Worm (Caenorhabditis elegans) whole organism, L4 larva: Measurements from ENCODE around the gene ccr-4.

Experiments
- F10B5.3 ChIP-seq: sonication (generic microtip); optimal IDR thresholded peaks from 2 replicates; lab custom pipeline; 2016; ENCODE audit warnings: mild to moderate bottlenecking, missing genetic modification characterization, missing compliant biosample characterization
- F37D6.2 ChIP-seq: sonication (generic microtip); optimal IDR thresholded peaks from 2 replicates; lab custom pipeline; 2016; ENCODE audit warnings: mild to moderate bottlenecking, missing genetic modification characterization, missing compliant biosample characterization
- F49E8.2 ChIP-seq: sonication (generic microtip); optimal IDR thresholded peaks from 2 replicates; lab custom pipeline; 2016; ENCODE audit warnings: missing compliant biosample characterization, mild to moderate bottlenecking, missing genetic modification characterization, borderline replicate concordance
- T20F7.1 ChIP-seq: fragments of 200-800 bp; sonication (Bioruptor generic); optimal IDR thresholded peaks from 2 replicates; lab custom pipeline; 2018; ENCODE audit warnings: mild to moderate bottlenecking, missing genetic modification characterization, missing compliant biosample characterization
- Y48G9A.11 ChIP-seq: fragments of 200-800 bp; sonication (Bioruptor generic); IDR thresholded peaks from 2 replicates; pipeline ENCODE4 v1.3.6; 2022; ENCODE audit warnings: missing genetic modification reagents, missing genetic modification characterization, missing compliant biosample characterization
- ZK546.5 ChIP-seq, 2 experiments: sonication (generic microtip); optimal IDR thresholded peaks; 2 replicates each; lab custom pipeline; 2017; ENCODE audit warnings: missing biosample characterization in 2 of 2, missing genetic modification characterization in 2 of 2
- aly-2 ChIP-seq: sonication (generic microtip); optimal IDR thresholded peaks from 2 replicates; lab custom pipeline; 2018; ENCODE audit warnings: missing biosample characterization, missing genetic modification characterization
- ama-1 ChIP-seq: fragments of 150-350 bp; optimal IDR thresholded peaks from 2 replicates; lab custom pipeline; 2014; ENCODE audit warnings: inconsistent platforms, mixed read lengths
- arid-1 ChIP-seq: fragments of 200-800 bp; sonication (Bioruptor generic); conservative IDR thresholded peaks from 2 replicates; pipeline ENCODE4 v1.3.6; 2022; ENCODE audit warnings: missing genetic modification reagents, missing genetic modification characterization, missing compliant biosample characterization
- ceh-20 ChIP-seq: fragments of 200-800 bp; sonication (Bioruptor generic); IDR thresholded peaks from 2 replicates; pipeline ENCODE4 v1.3.6; 2022; ENCODE audit warnings: missing genetic modification reagents, missing genetic modification characterization, missing compliant biosample characterization
- ceh-62 ChIP-seq: sonication (generic microtip); optimal IDR thresholded peaks from 2 replicates; lab custom pipeline; 2017; ENCODE audit warnings: missing biosample characterization, missing genetic modification characterization
- cey-2 ChIP-seq: sonication (generic microtip); optimal IDR thresholded peaks from 3 replicates; lab custom pipeline; 2017; ENCODE audit warnings: missing genetic modification characterization, mild to moderate bottlenecking, missing compliant biosample characterization, antibody characterized with exemption, borderline replicate concordance; ENCODE audit not compliant: insufficient read depth
- ctbp-1 ChIP-seq: fragments of 200-800 bp; sonication (Bioruptor generic); IDR thresholded peaks from 2 replicates; pipeline ENCODE4 v1.3.6; 2022; ENCODE audit warnings: missing genetic modification reagents, missing genetic modification characterization, missing compliant biosample characterization
- dmd-6 ChIP-seq: fragments of 200-800 bp; sonication (Bioruptor generic); IDR thresholded peaks from 2 replicates; pipeline ENCODE4 v1.3.6; 2022; ENCODE audit warnings: missing genetic modification reagents, missing genetic modification characterization, missing compliant biosample characterization
- dpl-1 ChIP-seq: fragments of 150-350 bp; optimal IDR thresholded peaks from 2 replicates; lab custom pipeline; 2014; ENCODE audit warnings: missing biosample characterization, missing genetic modification reagents, missing genetic modification characterization
- duxl-1 ChIP-seq: sonication (generic microtip); optimal IDR thresholded peaks from 2 replicates; lab custom pipeline; 2016; ENCODE audit warnings: mild to moderate bottlenecking, missing genetic modification characterization, moderate library complexity, missing compliant biosample characterization; ENCODE audit not compliant: poor library complexity
- dve-1 ChIP-seq: sonication (generic microtip); optimal IDR thresholded peaks from 2 replicates; lab custom pipeline; 2017; ENCODE audit warnings: antibody characterized with exemption, mild to moderate bottlenecking, missing genetic modification characterization, missing compliant biosample characterization; ENCODE audit not compliant: insufficient read depth
- egl-43 ChIP-seq: fragments of 200-800 bp; sonication (Bioruptor generic); IDR thresholded peaks from 2 replicates; pipeline ENCODE4 v1.3.6; 2022; ENCODE audit warnings: missing genetic modification reagents, missing genetic modification characterization, missing compliant biosample characterization
- gei-8 ChIP-seq: fragments of 200-800 bp; sonication (Bioruptor generic); optimal IDR thresholded peaks from 2 replicates; lab custom pipeline; 2018; ENCODE audit warnings: mild to moderate bottlenecking, missing genetic modification characterization, missing compliant biosample characterization
- hlh-11 ChIP-seq: fragments of 200-800 bp; sonication (Bioruptor generic); optimal IDR thresholded peaks from 2 replicates; lab custom pipeline; 2018; ENCODE audit warnings: mild to moderate bottlenecking, missing genetic modification characterization, missing compliant biosample characterization
- hlh-30 ChIP-seq: sonication (generic microtip); optimal IDR thresholded peaks from 2 replicates; lab custom pipeline; 2017; ENCODE audit warnings: antibody characterized with exemption, mild to moderate bottlenecking, missing genetic modification characterization, missing compliant biosample characterization; ENCODE audit not compliant: insufficient read depth
- hmg-1.1 ChIP-seq: fragments of 200-800 bp; sonication (Bioruptor generic); IDR thresholded peaks from 2 replicates; pipeline ENCODE4 v1.3.6; 2022; ENCODE audit warnings: missing genetic modification reagents, missing genetic modification characterization, missing compliant biosample characterization
- jun-1 ChIP-seq: fragments of 150-350 bp; optimal IDR thresholded peaks from 2 replicates; lab custom pipeline; 2014; ENCODE audit warnings: missing biosample characterization, missing genetic modification reagents, missing genetic modification characterization
- lin-15B ChIP-seq: fragments of 150-350 bp; sonication (generic microtip); optimal IDR thresholded peaks from 3 replicates; lab custom pipeline; 2014; ENCODE audit warnings: missing biosample characterization, missing genetic modification characterization
- lin-38 ChIP-seq: fragments of 200-800 bp; sonication (Bioruptor generic); IDR thresholded peaks from 2 replicates; pipeline ENCODE4 v1.3.6; 2022; ENCODE audit warnings: missing genetic modification reagents, missing genetic modification characterization, missing compliant biosample characterization
- mdt-29 ChIP-seq: fragments of 200-800 bp; sonication (Bioruptor generic); IDR thresholded peaks from 2 replicates; pipeline ENCODE4 v1.3.6; 2022; ENCODE audit warnings: missing genetic modification reagents, missing genetic modification characterization, missing compliant biosample characterization
- mep-1 ChIP-seq: fragments of 150-350 bp; sonication (generic microtip); optimal IDR thresholded peaks from 3 replicates; lab custom pipeline; 2014; ENCODE audit warnings: missing biosample characterization, missing genetic modification characterization
- mes-2 ChIP-seq: sonication (generic microtip); optimal IDR thresholded peaks from 2 replicates; lab custom pipeline; 2016; ENCODE audit warnings: missing genotype, mild to moderate bottlenecking, missing genetic modification characterization, missing compliant biosample characterization; ENCODE audit not compliant: poor library complexity, severe bottlenecking
- mxl-3 ChIP-seq: fragments of 200-800 bp; sonication (Bioruptor generic); optimal IDR thresholded peaks from 2 replicates; lab custom pipeline; 2018; ENCODE audit warnings: mild to moderate bottlenecking, missing genetic modification characterization, missing compliant biosample characterization
- nhr-237 ChIP-seq: sonication (generic microtip); optimal IDR thresholded peaks from 2 replicates; lab custom pipeline; 2017; ENCODE audit warnings: missing biosample characterization, missing genetic modification characterization
- nhr-76 ChIP-seq: fragments of 150-350 bp; optimal IDR thresholded peaks from 2 replicates; lab custom pipeline; 2014; ENCODE audit warnings: missing biosample characterization, missing genetic modification characterization
- pqm-1 ChIP-seq: sonication (generic microtip); optimal IDR thresholded peaks from 2 replicates; lab custom pipeline; 2017; ENCODE audit warnings: missing biosample characterization, missing genetic modification characterization
- set-16 ChIP-seq: fragments of 200-800 bp; sonication (Bioruptor generic); IDR thresholded peaks from 2 replicates; pipeline ENCODE4 v1.3.6; 2022; ENCODE audit warnings: missing genetic modification reagents, missing genetic modification characterization, missing compliant biosample characterization
- skn-1 ChIP-seq: fragments of 150-350 bp; optimal IDR thresholded peaks from 2 replicates; lab custom pipeline; 2014; ENCODE audit warnings: missing biosample characterization, missing genetic modification characterization
- snpc-1.2 ChIP-seq: fragments of 200-800 bp; sonication (Bioruptor generic); IDR thresholded peaks from 2 replicates; pipeline ENCODE4 v1.3.6; 2022; ENCODE audit warnings: missing genetic modification reagents, missing genetic modification characterization, missing compliant biosample characterization
- snpc-4 ChIP-seq: fragments of 150-350 bp; optimal IDR thresholded peaks from 2 replicates; lab custom pipeline; 2014; ENCODE audit warnings: missing biosample characterization, missing genetic modification characterization
- spr-1 ChIP-seq: sonication (generic microtip); optimal IDR thresholded peaks from 2 replicates; lab custom pipeline; 2016; ENCODE audit warnings: mild to moderate bottlenecking, missing genetic modification characterization, missing compliant biosample characterization
- spr-3 ChIP-seq: fragments of 200-800 bp; sonication (Bioruptor generic); optimal IDR thresholded peaks from 2 replicates; lab custom pipeline; 2018; ENCODE audit warnings: mild to moderate bottlenecking, missing genetic modification characterization, missing compliant biosample characterization
- tag-97 ChIP-seq: fragments of 200-800 bp; sonication (Bioruptor generic); IDR thresholded peaks from 2 replicates; pipeline ENCODE4 v1.3.6; 2022; ENCODE audit warnings: missing genetic modification characterization, missing compliant biosample characterization
- tra-1 ChIP-seq: fragments of 200-800 bp; sonication (Bioruptor generic); IDR thresholded peaks from 2 replicates; pipeline ENCODE4 v1.3.6; 2022; ENCODE audit warnings: missing genetic modification reagents, missing genetic modification characterization, missing compliant biosample characterization
- unc-62 ChIP-seq, 3 experiments: fragments of 150-350 bp in 1 of 3; sonication (generic microtip); optimal IDR thresholded peaks in 2 of 3; peaks in 1 of 3; 1 replicate in 1 of 3; 2 replicates in 2 of 3; lab custom pipeline; 2014 to 2017; ENCODE audit warnings: missing biosample characterization in 3 of 3, missing genetic modification characterization in 3 of 3, missing genetic modification reagents in 3 of 3, missing genotype in 1 of 3
- ztf-7 ChIP-seq: fragments of 150-350 bp; optimal IDR thresholded peaks from 2 replicates; lab custom pipeline; 2014; ENCODE audit warnings: missing biosample characterization, missing genetic modification characterization

ccr-4 gene

ce11 chrIV:12382864-12383263, 21.5 kb downstream of the ccr-4 start, which contains the start of gene thn-2:
TSS of gene thn-2 (plus strand) at chrIV:12383170.
- no peak for TF ChIP-seq ceh-62 (tag; lab: Kevin White, UChicago)
- TF ChIP-seq mxl-3: no peak
- no peak for TF ChIP-seq nhr-76
- peak; percentile 60 for TF ChIP-seq dmd-6
- no peak for TF ChIP-seq F37D6.2 (tag; lab: Kevin White, UChicago)
- no peak for TF ChIP-seq gei-8 (GFP tag; lab: Kevin White, UChicago)

ce11 chrIV:12385061-12385460, 23.7 kb downstream of the ccr-4 start, which contains the start of gene F28D1.6:
TSS of gene F28D1.6 (minus strand) at chrIV:12385161.
- TF ChIP-seq set-16 (GFP tag; lab: Robert Waterston, UW) (0 out of 2 replicates have a peak, but pooled peaks have one; percentile 6), tag-97 (GFP tag; lab: Robert Waterston, UW) (no peak)

- TF ChIP-seq tra-1 (GFP tag; lab: Robert Waterston, UW) (0 out of 2 replicates have a peak, but pooled peaks have one; percentile 20), ctbp-1 (0 out of 2 replicates have a peak, but pooled peaks have one; percentile 9), gei-8 (GFP tag; lab: Kevin White, UChicago) (no peak), T20F7.1 (GFP tag; lab: Kevin White, UChicago) (no peak), unc-62 (GFP tag; optimal IDR thresholded peaks at IDR 0.05 in 1 of 2; lab: Kevin White, UChicago) (peak in 1 of 2 experiments; percentile 23), unc-62 (tag; optimal IDR thresholded peaks at IDR 0.05; lab: Kevin White, UChicago) (no peak), snpc-1.2 (GFP tag; lab: Robert Waterston, UW) (peak; percentile 76; the same call in 1 of the 2 replicates), F49E8.2 (peak; percentile 74), lin-38 (GFP tag; lab: Robert Waterston, UW) (peak; percentile 46; the same call in 1 of the 2 replicates)
These were observed 28.6 kb downstream of the ccr-4 start, which contains the start of gene spe-45 for ce11 chrIV:12389951-12390350. TSS of gene spe-45 (minus strand) at chrIV:12390095.

DNA sequence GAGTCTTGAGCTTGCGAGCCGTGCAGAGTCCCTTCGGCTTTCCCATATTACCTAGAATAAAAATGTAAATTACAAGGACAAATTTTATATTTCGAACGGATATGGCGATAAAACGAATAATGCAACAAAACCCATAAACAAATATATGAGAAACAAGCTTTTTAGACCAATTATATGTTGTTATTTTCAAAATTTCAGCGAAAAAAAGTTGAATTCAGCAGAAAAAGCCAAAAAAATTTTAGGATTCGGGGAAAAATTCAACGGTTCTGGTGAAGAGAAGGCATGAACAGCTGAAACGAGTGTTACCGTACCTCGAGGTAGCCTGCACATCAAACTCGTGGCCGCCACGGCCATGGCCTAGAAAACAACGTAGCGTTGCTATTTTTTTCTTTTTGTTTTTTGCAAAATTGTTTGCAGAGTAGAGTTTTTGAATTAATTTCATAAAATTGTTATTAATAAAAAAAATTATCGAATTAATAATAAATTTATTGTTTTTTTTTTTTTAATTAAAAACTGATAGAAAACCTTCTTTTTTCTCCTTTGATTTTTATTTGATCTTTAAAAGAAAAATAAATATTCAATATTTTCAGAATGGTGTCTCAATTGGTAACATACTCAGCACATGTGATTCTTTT, 29.8 kb downstream of the ccr-4 start, which contains the start of the genes rps-23 and dpm-3:
Gene rps-23, minus strand, starts transcription at position 51 of the 635 bp plus-strand sequence.
Gene dpm-3, plus strand, starts transcription at position 585 of the 635 bp plus-strand sequence.
- TF ChIP-seq snpc-4 (tag; lab: Kevin White, UChicago) (peak; percentile 45), aly-2 (tag; lab: Kevin White, UChicago) (no peak), dve-1 (peak; percentile 94), set-16 (GFP tag; lab: Robert Waterston, UW) (0 out of 2 replicates have a peak, but pooled peaks have one; percentile 27), duxl-1 (tag; lab: Kevin White, UChicago) (peak; percentile 91), lin-15B (tag; lab: Kevin White, UChicago) (peak; percentile 81), mes-2 (peak; percentile 99), dpl-1 (peak; percentile 89), arid-1 (peak; percentile 92), pqm-1 (tag; lab: Kevin White, UChicago) (peak; percentile 27), ama-1 (lab: Kevin White, UChicago) (peak; percentile 82), skn-1 (tag; lab: Kevin White, UChicago) (no peak), ztf-7 (tag; lab: Kevin White, UChicago) (peak; percentile 96), spr-3 (peak; percentile 61), spr-1 (peak; percentile 61), dmd-6 (peak; percentile 91), nhr-237 (tag; lab: Kevin White, UChicago) (no peak), hlh-30 (peak; percentile 93), F10B5.3 (tag; lab: Kevin White, UChicago) (peak; percentile 56), hlh-11 (peak; percentile 97), egl-43 (GFP tag; lab: Robert Waterston, UW) (peak; percentile 62; the same call in 1 of the 2 replicates), hmg-1.1 (peak; percentile 88), cey-2 (tag; lab: Kevin White, UChicago) (no peak), ceh-62 (tag; lab: Kevin White, UChicago) (no peak), Y48G9A.11 (GFP tag; lab: Robert Waterston, UW) (peak; percentile 88), mep-1 (tag; lab: Kevin White, UChicago) (peak; percentile 97), gei-8 (GFP tag; lab: Kevin White, UChicago) (no peak), mdt-29 (GFP tag; lab: Robert Waterston, UW) (peak; percentile 81), ceh-20 (peak; percentile 91), ZK546.5 (tag; optimal IDR thresholded peaks at IDR 0.05; lab: Kevin White, UChicago) (peak; percentile 92 to 97), jun-1 (tag; lab: Kevin White, UChicago) (peak; percentile 51)
